Fruit fly (Drosophila melanogaster): ENCODE measurements around the gene Mpi.

Gene Mpi

DNA sequence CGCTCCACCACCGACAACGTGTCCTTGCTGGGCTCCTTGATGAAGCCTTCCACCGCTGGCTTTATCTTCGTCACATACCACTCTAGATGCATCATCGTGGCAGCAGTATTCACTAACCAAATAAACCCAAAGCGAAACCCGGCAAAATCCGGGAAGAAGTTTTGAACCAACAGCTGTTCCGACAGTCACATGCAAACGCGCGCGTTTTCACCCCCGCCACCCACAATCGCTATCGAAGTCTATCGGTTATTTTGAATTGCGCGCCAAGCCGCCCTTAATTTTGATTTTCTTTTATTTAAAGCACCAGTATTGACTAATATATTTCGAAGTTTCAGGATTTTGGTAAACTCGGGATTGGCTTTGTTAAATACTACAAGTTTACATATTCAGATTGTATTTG lies 4.9 kb upstream of the Mpi start, which contains the start of gene Tti1 (continued):
- 0 out of 4 replicates have a peak, but pooled peaks have one; percentile 56 for TF ChIP-seq chinmo (GFP tag; IDR thresholded peaks at IDR 0.05; ENCODE audit: partially characterized antibody)
- peak; percentile 84 for TF ChIP-seq MBD-R2 (GFP tag; IDR thresholded peaks at IDR 0.05)
- TF ChIP-seq CG43689 (GFP tag; IDR thresholded peaks at IDR 0.05): no peak
- no peak for TF ChIP-seq Stat92E (GFP tag; optimal IDR thresholded peaks at IDR 0.05)
- TF ChIP-seq esg (GFP tag; conservative IDR thresholded peaks at IDR 0.05): no peak
- no peak for TF ChIP-seq CG16815 (GFP tag; optimal IDR thresholded peaks at IDR 0.05)
- TF ChIP-seq crol (GFP tag; IDR thresholded peaks at IDR 0.05): peak; percentile 77
- TF ChIP-seq CG1832 (GFP tag; optimal IDR thresholded peaks at IDR 0.05): no peak
- peak; percentile 34 for TF ChIP-seq scrt (GFP tag; optimal IDR thresholded peaks at IDR 0.05)
- peak; percentile 52; the same call in 1 of the 3 replicates for TF ChIP-seq Opbp (GFP tag; IDR thresholded peaks at IDR 0.05; ENCODE audit: partially characterized antibody)
- no peak for TF ChIP-seq pho (GFP tag; optimal IDR thresholded peaks at IDR 0.05)
- peak; percentile 42; the same call in 1 of the 2 replicates for TF ChIP-seq Scr (GFP tag; IDR thresholded peaks at IDR 0.05; ENCODE audit: partially characterized antibody)
- peak; percentile 46; the same call in 1 of the 2 replicates for TF ChIP-seq Bgb (GFP tag; IDR thresholded peaks at IDR 0.05; ENCODE audit: partially characterized antibody)
- TF ChIP-seq sna (GFP tag; IDR thresholded peaks at IDR 0.05; ENCODE audit: partially characterized antibody): 0 out of 2 replicates have a peak, but pooled peaks have one; percentile 27
- peak; percentile 9; the same call in 1 of the 2 replicates for TF ChIP-seq CG11085 (GFP tag; IDR thresholded peaks at IDR 0.05)
- TF ChIP-seq CG6175 (GFP tag; IDR thresholded peaks at IDR 0.05): no peak
- TF ChIP-seq tll (GFP tag; optimal IDR thresholded peaks at IDR 0.05): no peak
- TF ChIP-seq Tbp (GFP tag; optimal IDR thresholded peaks at IDR 0.05): no peak
- TF ChIP-seq CG9817 (tag; optimal IDR thresholded peaks at IDR 0.05): no peak
- TF ChIP-seq CG17802 (tag; optimal IDR thresholded peaks at IDR 0.05): no peak
- no peak for TF ChIP-seq CG6689 (GFP tag; IDR thresholded peaks at IDR 0.05)
- no peak for TF ChIP-seq CG15601 (tag; optimal IDR thresholded peaks at IDR 0.05)

DNA sequence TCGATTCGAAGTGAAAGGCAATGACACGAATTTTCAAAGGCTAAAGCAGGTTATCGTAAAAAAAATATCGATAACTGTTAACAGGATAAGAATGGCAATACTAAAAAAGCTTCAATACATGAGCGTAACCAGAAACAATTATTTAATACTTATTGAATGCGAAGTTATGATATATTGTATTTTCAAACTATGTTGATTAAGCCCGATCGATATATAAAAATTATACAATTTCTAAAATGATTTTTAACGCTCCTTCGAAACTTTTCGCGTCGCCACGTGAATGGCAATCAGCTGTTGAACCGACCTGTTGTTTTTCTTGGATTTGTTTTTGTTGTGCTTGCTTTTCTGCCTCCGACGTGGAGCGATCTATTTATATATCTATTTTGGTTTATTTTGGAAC lies 3.2 kb upstream of the Mpi start, which contains the start of the genes Alg12 and Rpt3R:
Gene Alg12 (plus strand): TSS at position 305 of the 400 bp plus-strand sequence.
Gene Rpt3R (minus strand): TSS at position 324 of the 400 bp plus-strand sequence.
- peak; percentile 58 for TF ChIP-seq Dref (GFP tag; IDR thresholded peaks at IDR 0.05)
- TF ChIP-seq CG14710 (tag; optimal IDR thresholded peaks at IDR 0.05): peak; percentile 39
- TF ChIP-seq CG10267 (tag; optimal IDR thresholded peaks at IDR 0.05): peak; percentile 11
- TF ChIP-seq CG15514 (GFP tag; optimal IDR thresholded peaks at IDR 0.05): peak; percentile 54
- TF ChIP-seq knrl (GFP tag; IDR thresholded peaks at IDR 0.05; ENCODE audit: partially characterized antibody): peak; percentile 32; the same call in 1 of the 3 replicates
- TF ChIP-seq Hmr (GFP tag; optimal IDR thresholded peaks at IDR 0.05): no peak
- TF ChIP-seq pros (GFP tag; optimal IDR thresholded peaks at IDR 0.05): no peak
- no peak for TF ChIP-seq dati (GFP tag; IDR thresholded peaks at IDR 0.05)
- TF ChIP-seq CG3838 (GFP tag; optimal IDR thresholded peaks at IDR 0.05): no peak
- no peak for TF ChIP-seq CG12391 (tag; optimal IDR thresholded peaks at IDR 0.05)
- TF ChIP-seq MTF-1 (GFP tag; optimal IDR thresholded peaks at IDR 0.05; ENCODE audit: borderline replicate concordance): no peak
- peak; percentile 38 for TF ChIP-seq pzg (GFP tag; optimal IDR thresholded peaks at IDR 0.05)
- TF ChIP-seq CG14860 (GFP tag; IDR thresholded peaks at IDR 0.05; ENCODE audit: partially characterized antibody): 0 out of 3 replicates have a peak, but pooled peaks have one; percentile 30
- peak; percentile 70 for TF ChIP-seq Doc3 (GFP tag; IDR thresholded peaks at IDR 0.05; ENCODE audit: partially characterized antibody)
- no peak for TF ChIP-seq ro (GFP tag; IDR thresholded peaks at IDR 0.05)
- TF ChIP-seq scrt (GFP tag; optimal IDR thresholded peaks at IDR 0.05): peak; percentile 95
- peak; percentile 36 for TF ChIP-seq trem (tag; optimal IDR thresholded peaks at IDR 0.05)
- TF ChIP-seq kni (GFP tag; optimal IDR thresholded peaks at IDR 0.05): no peak
- peak; percentile 72 for TF ChIP-seq MBD-R2 (GFP tag; IDR thresholded peaks at IDR 0.05)
- no peak for TF ChIP-seq Aef1 (GFP tag; IDR thresholded peaks at IDR 0.05)
- no peak for TF ChIP-seq NC2β (GFP tag; optimal IDR thresholded peaks at IDR 0.05)
- TF ChIP-seq E2f2 (GFP tag; IDR thresholded peaks at IDR 0.05): peak; percentile 70
- peak; percentile 54; the same call in 1 of the 2 replicates for TF ChIP-seq sna (GFP tag; IDR thresholded peaks at IDR 0.05; ENCODE audit: partially characterized antibody)
- TF ChIP-seq chm (GFP tag; IDR thresholded peaks at IDR 0.05): no peak
- TF ChIP-seq CG6813 (GFP tag; optimal IDR thresholded peaks at IDR 0.05): no peak
- no peak for TF ChIP-seq CG16779 (GFP tag; IDR thresholded peaks at IDR 0.05)
- peak; percentile 62 for TF ChIP-seq Dp (GFP tag; optimal IDR thresholded peaks at IDR 0.05)
- peak; percentile 48; the same call in 2 of the 3 replicates for TF ChIP-seq CG16813 (GFP tag; IDR thresholded peaks at IDR 0.05; ENCODE audit: partially characterized antibody)

All from whole organism, embryonic.